Fruit fly (Drosophila melanogaster) whole organism: Measurements from ENCODE around the gene dysf.

Source experiments
- Dll ChIP-seq: fragments of >200 bp; optimal IDR thresholded peaks from 2 replicates; lab custom pipeline; 2017
- usp ChIP-seq: fragments of >200 bp; optimal IDR thresholded peaks from 2 replicates; lab custom pipeline; 2017; ENCODE audit warnings: missing biosample characterization, missing genetic modification characterization, mixed read lengths

dm6 chr3R:26121785-26122184 is 23.3 kb upstream of the dysf start:
- TF ChIP-seq Dll (no peak), usp (GFP tag; lab: Kevin White, UChicago) (no peak)
